Fruit fly (Drosophila melanogaster): Measurements from ENCODE around the gene CG43155.

- TF ChIP-seq psq (optimal IDR thresholded peaks at IDR 0.05) (no peak), h (optimal IDR thresholded peaks at IDR 0.05) (no peak), Myc (optimal IDR thresholded peaks at IDR 0.05) (no peak), ttk (optimal IDR thresholded peaks at IDR 0.05) (no peak), Sin3A (optimal IDR thresholded peaks at IDR 0.05) (no peak), insv (optimal IDR thresholded peaks at IDR 0.05) (no peak)
Observed at dm6 chrX:11451027-11451572, 8.5 kb upstream of the CG43155 start.
